Worm (Caenorhabditis elegans): ENCODE measurements around the gene smf-2.

DNA sequence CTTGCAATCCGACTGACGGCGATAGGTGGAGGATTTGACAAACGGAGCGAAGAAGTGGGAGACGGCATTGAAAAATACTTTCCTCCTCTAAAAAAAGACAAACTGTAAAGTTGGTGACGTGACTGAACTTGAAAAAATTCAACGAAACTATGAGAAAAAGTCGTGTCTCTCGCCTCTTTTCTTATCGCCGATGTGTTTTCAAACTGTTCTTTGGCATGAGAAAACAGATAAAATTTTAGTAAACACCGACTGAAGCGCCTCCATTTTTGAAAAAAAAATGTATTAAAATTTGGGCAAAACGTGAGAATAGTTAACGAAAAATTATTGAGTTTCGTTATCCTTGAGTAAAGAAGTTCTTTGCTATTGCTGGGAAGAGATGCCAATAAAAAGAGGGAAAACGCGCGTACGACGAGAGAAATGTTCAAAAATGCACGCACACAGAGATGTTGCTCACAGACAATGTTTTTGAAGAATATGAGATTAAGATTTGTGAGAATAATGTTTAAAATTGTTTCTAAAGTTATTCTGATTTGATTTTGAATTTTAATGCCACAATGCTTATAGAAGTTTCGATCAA is 10.4 kb upstream of the smf-2 start:
- TF ChIP-seq ztf-29 (GFP tag; IDR thresholded peaks at IDR 0.05), result no peak
- TF ChIP-seq klf-2 (GFP tag; conservative IDR thresholded peaks at IDR 0.05), result no peak
- TF ChIP-seq flt-1 (GFP tag; IDR thresholded peaks at IDR 0.05), result no peak
- TF ChIP-seq ref-1 (GFP tag; conservative IDR thresholded peaks at IDR 0.05), result no peak
- no peak for TF ChIP-seq ztf-23 (GFP tag; IDR thresholded peaks at IDR 0.05)
- no peak for TF ChIP-seq med-1 (GFP tag; optimal IDR thresholded peaks at IDR 0.05; ENCODE audit: insufficient read depth)

Measured in whole organism, midembryonic.